Worm (Caenorhabditis elegans): ENCODE data around the gene col-77.

- no peak for TF ChIP-seq blmp-1 (tag; optimal IDR thresholded peaks at IDR 0.05)
- no peak for TF ChIP-seq nhr-237 (tag; optimal IDR thresholded peaks at IDR 0.05)
- TF ChIP-seq alr-1 (tag; optimal IDR thresholded peaks at IDR 0.05; ENCODE audit: borderline replicate concordance) = no peak
- TF ChIP-seq dpl-1 (GFP tag; optimal IDR thresholded peaks at IDR 0.05) = no peak
- TF ChIP-seq C04F5.9 (tag; optimal IDR thresholded peaks at IDR 0.05) = no peak
- TF ChIP-seq nhr-20 (tag; optimal IDR thresholded peaks at IDR 0.05) = no peak
Measured at ce11 chrII:8405303-8405702, 46.1 kb upstream of the col-77 start, which contains the start of gene ubc-24.

All from whole organism, L1 larva.